Worm (Caenorhabditis elegans) whole organism, mixed stage, embryonic: ENCODE results near the gene Y40B10A.5.

Experiments used
- blmp-1 ChIP-seq: fragments of 150-350 bp; optimal IDR thresholded peaks from 2 replicates; lab custom pipeline; 2014; ENCODE audit warnings: missing biosample characterization, missing genetic modification characterization
- ceh-39 ChIP-seq: fragments of 150-350 bp; optimal IDR thresholded peaks from 2 replicates; lab custom pipeline; 2014; ENCODE audit warnings: missing biosample characterization, missing genetic modification characterization
- ceh-83 ChIP-seq: fragments of 200-800 bp; sonication (Bioruptor generic); optimal IDR thresholded peaks from 2 replicates; lab custom pipeline; 2018; ENCODE audit warnings: mild to moderate bottlenecking, missing genetic modification characterization, missing compliant biosample characterization
- elt-3 ChIP-seq: fragments of 150-350 bp; optimal IDR thresholded peaks from 2 replicates; lab custom pipeline; 2014; ENCODE audit warnings: missing biosample characterization, missing genetic modification characterization
- lin-13 ChIP-seq: fragments of 150-350 bp; optimal IDR thresholded peaks from 2 replicates; lab custom pipeline; 2014; ENCODE audit warnings: missing biosample characterization, missing genetic modification characterization
- mab-5 ChIP-seq: fragments of 150-350 bp; optimal IDR thresholded peaks from 2 replicates; lab custom pipeline; 2014; ENCODE audit warnings: missing biosample characterization, missing genetic modification characterization
- nhr-237 ChIP-seq: fragments of 150-350 bp; optimal IDR thresholded peaks from 2 replicates; lab custom pipeline; 2014; ENCODE audit warnings: missing biosample characterization, missing genetic modification characterization
- nhr-28 ChIP-seq: fragments of 150-350 bp; optimal IDR thresholded peaks from 2 replicates; lab custom pipeline; 2014; ENCODE audit warnings: missing biosample characterization, missing genetic modification characterization
- pha-4 ChIP-seq: fragments of 150-350 bp; optimal IDR thresholded peaks from 2 replicates; lab custom pipeline; 2018; ENCODE audit warnings: missing biosample characterization, missing genetic modification reagents, missing genetic modification characterization
- tbx-8 ChIP-seq: fragments of 200-800 bp; sonication (Bioruptor generic); optimal IDR thresholded peaks from 2 replicates; lab custom pipeline; 2018; ENCODE audit warnings: mild to moderate bottlenecking, missing genetic modification characterization, moderate library complexity, missing compliant biosample characterization
- unc-39 ChIP-seq: fragments of 150-350 bp; optimal IDR thresholded peaks from 2 replicates; lab custom pipeline; 2014; ENCODE audit warnings: missing biosample characterization, missing genetic modification characterization
- unc-62 ChIP-seq: fragments of 150-350 bp; optimal IDR thresholded peaks from 2 replicates; lab custom pipeline; 2014; ENCODE audit warnings: missing biosample characterization, missing genetic modification reagents, missing genetic modification characterization

DNA sequence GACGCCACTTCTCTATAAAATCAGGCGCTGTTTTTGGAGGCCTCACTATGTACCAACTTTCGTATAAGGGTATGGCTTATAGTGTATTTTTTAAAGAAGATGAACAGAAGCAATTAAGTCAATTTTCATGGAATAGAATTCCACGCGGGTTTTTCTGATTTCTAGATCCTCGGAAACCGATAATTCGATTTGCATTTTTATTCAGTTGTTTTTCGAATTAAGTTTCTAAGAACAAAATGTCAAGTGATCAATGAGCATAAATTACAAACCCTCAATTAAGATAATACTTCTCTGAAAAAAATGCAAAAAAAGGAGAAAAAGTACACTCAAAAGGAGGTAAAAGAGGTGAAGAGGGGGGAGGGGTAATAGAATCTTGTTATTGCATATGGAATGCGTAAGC lies 24.6 kb downstream of the Y40B10A.5 start:
- no peak for TF ChIP-seq unc-62 (GFP tag; lab: Kevin White, UChicago)
- no peak for TF ChIP-seq pha-4
- no peak for TF ChIP-seq tbx-8 (GFP tag; lab: Kevin White, UChicago)
- TF ChIP-seq blmp-1 (tag; lab: Kevin White, UChicago): no peak
- TF ChIP-seq elt-3: no peak
- TF ChIP-seq unc-39 (tag; lab: Kevin White, UChicago): no peak
- TF ChIP-seq ceh-83: no peak
- TF ChIP-seq lin-13 (tag; lab: Kevin White, UChicago): no peak
- TF ChIP-seq nhr-237 (tag; lab: Kevin White, UChicago): no peak
- no peak for TF ChIP-seq mab-5 (tag; lab: Kevin White, UChicago)
- TF ChIP-seq ceh-39 (tag; lab: Kevin White, UChicago): no peak
- TF ChIP-seq nhr-28 (tag; lab: Kevin White, UChicago): no peak
